Worm (Caenorhabditis elegans): ENCODE data around the gene C50D2.7.

Gene C50D2.7

ce11 chrII:51352-51751, 43.7 kb downstream of the C50D2.7 start, which contains the start of gene sptl-1:
TSS of gene sptl-1 (plus strand) at chrII:51652.
- TF ChIP-seq ztf-4 (tag; optimal IDR thresholded peaks at IDR 0.05) (no peak), unc-55 (GFP tag; optimal IDR thresholded peaks at IDR 0.05) (no peak), aly-2 (tag; optimal IDR thresholded peaks at IDR 0.05) (no peak), R02D3.7 (tag; optimal IDR thresholded peaks at IDR 0.05) (no peak), nhr-23 (tag; optimal IDR thresholded peaks at IDR 0.05) (no peak), alr-1 (tag; optimal IDR thresholded peaks at IDR 0.05) (no peak), sma-9 (GFP tag; optimal IDR thresholded peaks at IDR 0.05) (no peak), sma-9 (tag; optimal IDR thresholded peaks at IDR 0.05) (no peak), nhr-11 (tag; optimal IDR thresholded peaks at IDR 0.05) (no peak), blmp-1 (tag; optimal IDR thresholded peaks at IDR 0.05; ENCODE audit: insufficient read depth) (no peak), C34F6.9 (tag; optimal IDR thresholded peaks at IDR 0.05) (no peak), dmd-4 (tag; optimal IDR thresholded peaks at IDR 0.05) (no peak), egl-27 (tag; optimal IDR thresholded peaks at IDR 0.05) (no peak), ztf-11 (tag; optimal IDR thresholded peaks at IDR 0.05) (no peak), unc-62 (GFP tag; optimal IDR thresholded peaks at IDR 0.05) (no peak)

- TF ChIP-seq nhr-6 (tag; optimal IDR thresholded peaks at IDR 0.05), result no peak
- TF ChIP-seq elt-1 (tag; optimal IDR thresholded peaks at IDR 0.05), result no peak
- no peak for TF ChIP-seq nhr-25 (tag; optimal IDR thresholded peaks at IDR 0.05)
- TF ChIP-seq ceh-16 (tag; optimal IDR thresholded peaks at IDR 0.05), result no peak
- TF ChIP-seq lsy-2 (tag; optimal IDR thresholded peaks at IDR 0.05), result no peak
- TF ChIP-seq fos-1 (tag; optimal IDR thresholded peaks at IDR 0.05), result peak; percentile 74
- TF ChIP-seq crh-2 (tag; optimal IDR thresholded peaks at IDR 0.05), result peak; percentile 11
- TF ChIP-seq nhr-10 (tag; optimal IDR thresholded peaks at IDR 0.05), result no peak
- TF ChIP-seq lin-13 (GFP tag; optimal IDR thresholded peaks at IDR 0.05), result peak; percentile 10
- no peak for TF ChIP-seq lin-39 (tag; optimal IDR thresholded peaks at IDR 0.05)
- TF ChIP-seq alr-1 (tag; optimal IDR thresholded peaks at IDR 0.05), result no peak
- no peak for TF ChIP-seq ZK546.5 (tag; optimal IDR thresholded peaks at IDR 0.05)
- no peak for TF ChIP-seq elt-3 (tag; optimal IDR thresholded peaks at IDR 0.05)
Measured at ce11 chrII:50862-51261, 44.2 kb downstream of the C50D2.7 start.

ce11 chrII:47280-47679, 47.8 kb downstream of the C50D2.7 start, which contains the start of gene C23H3.5:
TSS of gene C23H3.5 (plus strand) at chrII:47580.
- TF ChIP-seq gmeb-1 (tag; optimal IDR thresholded peaks at IDR 0.05) (no peak), skn-1 (tag; optimal IDR thresholded peaks at IDR 0.05) (no peak), sma-3 (GFP tag; optimal IDR thresholded peaks at IDR 0.05) (no peak), lsy-2 (tag; optimal IDR thresholded peaks at IDR 0.05) (no peak), peb-1 (tag; optimal IDR thresholded peaks at IDR 0.05) (no peak)

- TF ChIP-seq gmeb-1 (tag; optimal IDR thresholded peaks at IDR 0.05) (no peak), zag-1 (tag; optimal IDR thresholded peaks at IDR 0.05) (no peak), ceh-16 (tag; optimal IDR thresholded peaks at IDR 0.05) (no peak), ztf-4 (tag; optimal IDR thresholded peaks at IDR 0.05) (no peak), mab-5 (tag; optimal IDR thresholded peaks at IDR 0.05) (no peak), peb-1 (tag; optimal IDR thresholded peaks at IDR 0.05) (no peak)
Measured at ce11 chrII:46116-46515, 49.0 kb downstream of the C50D2.7 start, which contains the start of gene rpt-4. TSS of gene rpt-4 (minus strand) at chrII:46216.

- no peak for TF ChIP-seq Y55F3AM.14 (GFP tag; optimal IDR thresholded peaks at IDR 0.05)
- TF ChIP-seq nhr-237 (tag; optimal IDR thresholded peaks at IDR 0.05), result no peak
- no peak for TF ChIP-seq nhr-23 (tag; optimal IDR thresholded peaks at IDR 0.05)
- TF ChIP-seq lin-39 (tag; optimal IDR thresholded peaks at IDR 0.05), result no peak
- no peak for TF ChIP-seq nhr-10 (tag; optimal IDR thresholded peaks at IDR 0.05)
- TF ChIP-seq sma-9 (GFP tag; optimal IDR thresholded peaks at IDR 0.05), result no peak
- no peak for TF ChIP-seq sma-9 (tag; optimal IDR thresholded peaks at IDR 0.05)
- no peak for TF ChIP-seq crh-2 (tag; optimal IDR thresholded peaks at IDR 0.05)
- no peak for TF ChIP-seq aly-2 (tag; optimal IDR thresholded peaks at IDR 0.05)
- no peak for TF ChIP-seq nhr-6 (tag; optimal IDR thresholded peaks at IDR 0.05)
Measured at ce11 chrII:44740-45139, 50.3 kb downstream of the C50D2.7 start, which contains the start of gene rpoa-49. TSS of gene rpoa-49 (plus strand) at chrII:45040.
